Fruit fly (Drosophila melanogaster): Measurements from ENCODE around the gene CG2991.

Gene CG2991

DNA sequence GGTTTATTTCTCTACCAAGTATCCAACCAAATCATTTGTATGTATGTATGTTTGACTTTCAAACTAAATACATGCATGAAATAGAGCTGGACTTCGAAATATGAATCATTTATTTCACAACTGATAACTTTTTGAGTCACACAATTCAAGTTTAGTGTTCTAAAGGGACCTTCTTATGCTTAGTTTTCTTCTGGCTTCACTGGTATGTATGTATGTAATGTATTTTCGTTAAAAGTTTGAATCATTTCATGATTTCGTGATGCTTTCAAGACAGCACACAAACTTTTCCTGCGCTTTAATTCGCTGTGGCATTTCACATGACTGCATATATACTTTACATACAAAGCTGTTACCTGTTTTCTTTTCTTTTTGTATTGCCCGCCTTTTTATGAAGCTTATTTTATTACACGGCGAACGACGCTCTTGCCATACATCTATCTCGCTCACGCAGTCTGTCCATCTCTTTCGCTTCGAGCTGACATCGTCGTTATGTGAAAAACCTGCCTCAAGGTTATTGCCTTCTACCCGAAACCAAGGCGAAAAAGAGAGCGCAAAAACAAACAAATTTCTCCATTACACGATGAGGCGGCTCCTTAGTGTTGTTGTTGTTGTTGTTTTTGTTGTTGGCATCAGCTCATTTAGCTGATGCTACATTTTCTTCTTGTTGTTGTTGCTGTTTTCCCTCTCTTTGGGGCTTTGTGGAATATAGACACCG, 51.6 kb downstream of the CG2991 start:
- TF ChIP-seq fkh (GFP tag; optimal IDR thresholded peaks at IDR 0.05) = peak; percentile 65
- TF ChIP-seq pdm3 (GFP tag; optimal IDR thresholded peaks at IDR 0.05) = no peak
- TF ChIP-seq Hr39 (GFP tag; optimal IDR thresholded peaks at IDR 0.05) = no peak
- no peak for TF ChIP-seq CG11762 (GFP tag; optimal IDR thresholded peaks at IDR 0.05; ENCODE audit: insufficient read depth)
- TF ChIP-seq Ets96B (tag; optimal IDR thresholded peaks at IDR 0.05) = no peak
- no peak for TF ChIP-seq acj6 (GFP tag; optimal IDR thresholded peaks at IDR 0.05)
- TF ChIP-seq CG3919 (GFP tag; optimal IDR thresholded peaks at IDR 0.05) = no peak
- peak; percentile 44 for TF ChIP-seq dsx (GFP tag; optimal IDR thresholded peaks at IDR 0.05; ENCODE audit: poor library complexity, severe bottlenecking)
- no peak for TF ChIP-seq cyc (GFP tag; optimal IDR thresholded peaks at IDR 0.05)
- no peak for TF ChIP-seq OdsH (GFP tag; optimal IDR thresholded peaks at IDR 0.05)
- peak; percentile 53 for TF ChIP-seq Blimp-1 (GFP tag; optimal IDR thresholded peaks at IDR 0.05)
- TF ChIP-seq fd85E (GFP tag; optimal IDR thresholded peaks at IDR 0.05) = no peak
- TF ChIP-seq Ets21C (GFP tag; optimal IDR thresholded peaks at IDR 0.05) = no peak
- no peak for TF ChIP-seq CG6792 (GFP tag; optimal IDR thresholded peaks at IDR 0.05)
- 0 out of 3 replicates have a peak, but pooled peaks have one; percentile 26 for TF ChIP-seq CG8119 (GFP tag; IDR thresholded peaks at IDR 0.05)
- no peak for TF ChIP-seq CG16779 (tag; optimal IDR thresholded peaks at IDR 0.05)
- no peak for TF ChIP-seq CG11294 (GFP tag; IDR thresholded peaks at IDR 0.05)
- TF ChIP-seq achi (GFP tag; optimal IDR thresholded peaks at IDR 0.05) = no peak
- no peak for TF ChIP-seq CG8632 (GFP tag; optimal IDR thresholded peaks at IDR 0.05)
- no peak for TF ChIP-seq CG11902 (GFP tag; optimal IDR thresholded peaks at IDR 0.05)
- TF ChIP-seq ss (GFP tag; optimal IDR thresholded peaks at IDR 0.05) = peak; percentile 34 to 36
- peak; percentile 16 for TF ChIP-seq CG6808 (GFP tag; optimal IDR thresholded peaks at IDR 0.05)
- peak; percentile 17 for TF ChIP-seq Met (GFP tag; optimal IDR thresholded peaks at IDR 0.05)
- TF ChIP-seq Sox102F (GFP tag; optimal IDR thresholded peaks at IDR 0.05) = peak; percentile 53
- TF ChIP-seq CG1621 (tag; optimal IDR thresholded peaks at IDR 0.05) = peak; percentile 37
- TF ChIP-seq CG10669 (GFP tag; optimal IDR thresholded peaks at IDR 0.05) = no peak
- TF ChIP-seq Eip75B (GFP tag; optimal IDR thresholded peaks at IDR 0.05) = peak; percentile 56
- no peak for TF ChIP-seq lz (GFP tag; optimal IDR thresholded peaks at IDR 0.05)
- TF ChIP-seq CG10631 (GFP tag; optimal IDR thresholded peaks at IDR 0.05) = no peak
- peak; percentile 16 for TF ChIP-seq CG9139 (GFP tag; optimal IDR thresholded peaks at IDR 0.05)
- no peak for TF ChIP-seq CG8319 (GFP tag; optimal IDR thresholded peaks at IDR 0.05)
- no peak for TF ChIP-seq CG4318 (GFP tag; optimal IDR thresholded peaks at IDR 0.05)
- no peak for TF ChIP-seq topi (GFP tag; optimal IDR thresholded peaks at IDR 0.05)
- no peak for TF ChIP-seq Smox (GFP tag; optimal IDR thresholded peaks at IDR 0.05)
- no peak for TF ChIP-seq Sox15 (GFP tag; optimal IDR thresholded peaks at IDR 0.05)
- no peak for TF ChIP-seq CG6276 (GFP tag; optimal IDR thresholded peaks at IDR 0.05)
- TF ChIP-seq CG32006 (GFP tag; optimal IDR thresholded peaks at IDR 0.05) = no peak
- peak; percentile 27 for TF ChIP-seq Eip78C (GFP tag)
- no peak for TF ChIP-seq esn (GFP tag; optimal IDR thresholded peaks at IDR 0.05)
- TF ChIP-seq net (GFP tag; optimal IDR thresholded peaks at IDR 0.05) = peak; percentile 26
- TF ChIP-seq Hr4 (GFP tag; optimal IDR thresholded peaks at IDR 0.05) = no peak
- no peak for TF ChIP-seq dac (GFP tag; optimal IDR thresholded peaks at IDR 0.05)
- TF ChIP-seq CG7368 (GFP tag; optimal IDR thresholded peaks at IDR 0.05) = no peak
- TF ChIP-seq salr (GFP tag; optimal IDR thresholded peaks at IDR 0.05) = no peak
- TF ChIP-seq eg (GFP tag; IDR thresholded peaks at IDR 0.05) = 0 out of 3 replicates have a peak, but pooled peaks have one; percentile 45
- no peak for TF ChIP-seq CG15336 (GFP tag; IDR thresholded peaks at IDR 0.05)
- no peak for TF ChIP-seq Gug (GFP tag; IDR thresholded peaks at IDR 0.05)
- TF ChIP-seq CG34406 (GFP tag; optimal IDR thresholded peaks at IDR 0.05) = peak; percentile 11
- peak; percentile 33 for TF ChIP-seq Lpt (GFP tag; optimal IDR thresholded peaks at IDR 0.05)
- no peak for TF ChIP-seq CG3032 (tag; optimal IDR thresholded peaks at IDR 0.05)
- TF ChIP-seq fd59A (GFP tag; optimal IDR thresholded peaks at IDR 0.05) = no peak
